Worm (Caenorhabditis elegans) whole organism, young adult: Measurements from ENCODE around the gene glb-29.

Source experiments
- B0035.1 ChIP-seq: sonication (generic microtip); optimal IDR thresholded peaks from 2 replicates; lab custom pipeline; 2016; ENCODE audit warnings: missing genetic modification characterization, mild to moderate bottlenecking, missing compliant biosample characterization, missing genotype, missing genetic modification reagents
- C06A6.2 ChIP-seq: fragments of 200-800 bp; sonication (Bioruptor generic); conservative IDR thresholded peaks from 2 replicates; pipeline ENCODE4 v1.3.6; 2022; ENCODE audit warnings: missing genetic modification characterization, missing compliant biosample characterization
- D2030.7 ChIP-seq: fragments of 200-800 bp; sonication (Bioruptor generic); IDR thresholded peaks from 2 replicates; pipeline ENCODE4 v1.3.6; 2022; ENCODE audit warnings: missing genetic modification reagents, missing genetic modification characterization, missing compliant biosample characterization
- F49E8.2 ChIP-seq: sonication (generic microtip); optimal IDR thresholded peaks from 3 replicates; lab custom pipeline; 2017; ENCODE audit warnings: missing genetic modification characterization, mild to moderate bottlenecking, missing compliant biosample characterization, antibody characterized with exemption, moderate library complexity; ENCODE audit not compliant: insufficient read depth
- F55B11.4 ChIP-seq: sonication (generic microtip); optimal IDR thresholded peaks from 2 replicates; lab custom pipeline; 2016; ENCODE audit warnings: missing compliant biosample characterization, missing genetic modification characterization, borderline replicate concordance; ENCODE audit not compliant: insufficient read depth
- F57C9.4 ChIP-seq: sonication (generic microtip); optimal IDR thresholded peaks from 2 replicates; lab custom pipeline; 2017; ENCODE audit warnings: mild to moderate bottlenecking, missing genetic modification characterization, missing compliant biosample characterization
- K12H6.12 ChIP-seq: fragments of 200-800 bp; sonication (Bioruptor generic); optimal IDR thresholded peaks from 2 replicates; lab custom pipeline; 2018; ENCODE audit warnings: mild to moderate bottlenecking, missing genetic modification characterization, missing compliant biosample characterization
- Y56A3A.18 ChIP-seq: fragments of 200-800 bp; sonication (Bioruptor generic); IDR thresholded peaks from 2 replicates; pipeline ENCODE4 v1.3.6; 2022; ENCODE audit warnings: missing genetic modification reagents, missing genetic modification characterization, missing compliant biosample characterization
- Y95B8A.8 ChIP-seq: fragments of 200-800 bp; sonication (Bioruptor generic); IDR thresholded peaks from 2 replicates; pipeline ENCODE4 v1.3.6; 2022; ENCODE audit warnings: missing genetic modification reagents, missing genetic modification characterization, missing compliant biosample characterization
- aptf-2 ChIP-seq: fragments of 200-800 bp; sonication (Bioruptor generic); conservative IDR thresholded peaks from 2 replicates; pipeline ENCODE4 v1.3.6; 2022; ENCODE audit warnings: missing genetic modification reagents, missing genetic modification characterization, missing compliant biosample characterization
- aptf-3 ChIP-seq: fragments of 200-800 bp; sonication (Bioruptor generic); IDR thresholded peaks from 2 replicates; pipeline ENCODE4 v1.3.6; 2022; ENCODE audit warnings: missing genetic modification characterization, missing compliant biosample characterization
- attf-5 ChIP-seq: fragments of 200-800 bp; sonication (Bioruptor generic); optimal IDR thresholded peaks from 2 replicates; lab custom pipeline; 2018; ENCODE audit warnings: mild to moderate bottlenecking, missing genetic modification characterization, missing compliant biosample characterization
- ccch-3 ChIP-seq: fragments of 200-800 bp; sonication (Bioruptor generic); optimal IDR thresholded peaks from 2 replicates; lab custom pipeline; 2018; ENCODE audit warnings: mild to moderate bottlenecking, missing genetic modification characterization, missing compliant biosample characterization
- cebp-2 ChIP-seq: fragments of 200-800 bp; sonication (Bioruptor generic); IDR thresholded peaks from 2 replicates; pipeline ENCODE4 v1.3.6; 2022; ENCODE audit warnings: missing genetic modification characterization, missing compliant biosample characterization
- ceh-100 ChIP-seq: fragments of 200-800 bp; sonication (Bioruptor generic); IDR thresholded peaks from 2 replicates; pipeline ENCODE4 v1.3.6; 2022; ENCODE audit warnings: missing genetic modification reagents, missing genetic modification characterization, missing compliant biosample characterization
- ceh-40 ChIP-seq: fragments of 200-800 bp; sonication (Bioruptor generic); IDR thresholded peaks from 2 replicates; pipeline ENCODE4 v1.3.6; 2022; ENCODE audit warnings: missing genetic modification characterization, missing compliant biosample characterization
- dox-1 ChIP-seq: fragments of 200-800 bp; sonication (Bioruptor generic); IDR thresholded peaks from 2 replicates; pipeline ENCODE4 v1.3.6; 2022; ENCODE audit warnings: missing genetic modification reagents, missing genetic modification characterization, missing compliant biosample characterization
- dpff-1 ChIP-seq: sonication (generic microtip); optimal IDR thresholded peaks from 2 replicates; lab custom pipeline; 2017; ENCODE audit warnings: mild to moderate bottlenecking, missing genetic modification characterization, missing compliant biosample characterization
- dpl-1 ChIP-seq: fragments of 150-350 bp; optimal IDR thresholded peaks from 2 replicates; lab custom pipeline; 2014; ENCODE audit warnings: missing biosample characterization, missing genetic modification reagents, missing genetic modification characterization
- egl-18 ChIP-seq: fragments of 200-800 bp; sonication (Bioruptor generic); IDR thresholded peaks from 2 replicates; pipeline ENCODE4 v1.3.6; 2022; ENCODE audit warnings: missing genetic modification reagents, missing genetic modification characterization, missing compliant biosample characterization
- ekl-4 ChIP-seq: fragments of 200-800 bp; sonication (Bioruptor generic); IDR thresholded peaks from 2 replicates; pipeline ENCODE4 v1.3.6; 2022; ENCODE audit warnings: missing genetic modification reagents, missing genetic modification characterization, missing compliant biosample characterization
- ets-4 ChIP-seq: fragments of 200-800 bp; sonication (Bioruptor generic); optimal IDR thresholded peaks from 2 replicates; lab custom pipeline; 2018; ENCODE audit warnings: mild to moderate bottlenecking, missing genetic modification characterization, missing compliant biosample characterization
- hmg-1.2 ChIP-seq: fragments of 200-800 bp; sonication (Bioruptor generic); IDR thresholded peaks from 2 replicates; pipeline ENCODE4 v1.3.6; 2022; ENCODE audit warnings: missing genetic modification reagents, missing genetic modification characterization, missing compliant biosample characterization
- hsf-1 ChIP-seq: fragments of 200-800 bp; sonication (Bioruptor generic); IDR thresholded peaks from 2 replicates; pipeline ENCODE4 v1.3.6; 2022; ENCODE audit warnings: missing genetic modification reagents, missing genetic modification characterization, missing compliant biosample characterization
- lag-1 ChIP-seq: fragments of 200-800 bp; sonication (Bioruptor generic); IDR thresholded peaks from 2 replicates; pipeline ENCODE4 v1.3.6; 2022; ENCODE audit warnings: missing genetic modification reagents, missing genetic modification characterization, missing compliant biosample characterization
- lin-26 ChIP-seq: fragments of 200-800 bp; sonication (Bioruptor generic); IDR thresholded peaks from 2 replicates; pipeline ENCODE4 v1.3.6; 2022; ENCODE audit warnings: missing genetic modification reagents, missing genetic modification characterization, missing compliant biosample characterization
- lin-40 ChIP-seq: sonication (generic microtip); optimal IDR thresholded peaks from 2 replicates; lab custom pipeline; 2016; ENCODE audit warnings: missing genetic modification characterization, mild to moderate bottlenecking, missing compliant biosample characterization, missing genotype, missing genetic modification reagents
- lin-54 ChIP-seq: fragments of 200-800 bp; sonication (Bioruptor generic); optimal IDR thresholded peaks from 2 replicates; lab custom pipeline; 2018; ENCODE audit warnings: mild to moderate bottlenecking, missing genetic modification characterization, missing compliant biosample characterization
- lir-1 ChIP-seq: fragments of 200-800 bp; sonication (Bioruptor generic); conservative IDR thresholded peaks from 2 replicates; pipeline ENCODE4 v1.3.6; 2022; ENCODE audit warnings: missing genetic modification reagents, missing genetic modification characterization, missing compliant biosample characterization
- madf-6 ChIP-seq: fragments of 200-800 bp; sonication (Bioruptor generic); IDR thresholded peaks from 2 replicates; pipeline ENCODE4 v1.3.6; 2022; ENCODE audit warnings: missing genetic modification reagents, missing genetic modification characterization, missing compliant biosample characterization
- madf-8 ChIP-seq: fragments of 200-800 bp; sonication (Bioruptor generic); conservative IDR thresholded peaks from 2 replicates; pipeline ENCODE4 v1.3.6; 2022; ENCODE audit warnings: missing genetic modification reagents, missing genetic modification characterization, missing compliant biosample characterization
- mes-4 ChIP-seq: sonication (generic microtip); optimal IDR thresholded peaks from 2 replicates; lab custom pipeline; 2016; ENCODE audit warnings: missing genotype, missing genetic modification characterization, missing compliant biosample characterization
- nfya-1 ChIP-seq: sonication (generic microtip); optimal IDR thresholded peaks from 2 replicates; lab custom pipeline; 2017; ENCODE audit warnings: antibody characterized with exemption, missing compliant biosample characterization, missing genetic modification characterization, borderline replicate concordance; ENCODE audit not compliant: insufficient read depth
- nfya-2 ChIP-seq: fragments of 200-800 bp; sonication (Bioruptor generic); IDR thresholded peaks from 2 replicates; pipeline ENCODE4 v1.3.6; 2022; ENCODE audit warnings: missing genetic modification reagents, missing genetic modification characterization, missing compliant biosample characterization
- nfyb-1 ChIP-seq: fragments of 200-800 bp; sonication (Bioruptor generic); IDR thresholded peaks from 2 replicates; pipeline ENCODE4 v1.3.6; 2022; ENCODE audit warnings: missing genetic modification reagents, missing genetic modification characterization, missing compliant biosample characterization
- nhr-27 ChIP-seq: fragments of 200-800 bp; sonication (Bioruptor generic); optimal IDR thresholded peaks from 2 replicates; lab custom pipeline; 2018; ENCODE audit warnings: mild to moderate bottlenecking, missing genetic modification characterization, moderate library complexity, missing compliant biosample characterization
- pha-4 ChIP-seq: fragments of 150-350 bp; sonication (generic microtip); optimal IDR thresholded peaks from 2 replicates; lab custom pipeline; 2014; ENCODE audit warnings: missing biosample characterization, missing genetic modification reagents, missing genetic modification characterization
- rcor-1 ChIP-seq: fragments of 200-800 bp; sonication (Bioruptor generic); IDR thresholded peaks from 2 replicates; pipeline ENCODE4 v1.3.6; 2022; ENCODE audit warnings: missing genetic modification reagents, missing genetic modification characterization, missing compliant biosample characterization
- rec-8 ChIP-seq, 2 experiments: sonication (generic microtip); optimal IDR thresholded peaks; 2 replicates each; lab custom pipeline; 2016; ENCODE audit warnings: mild to moderate bottlenecking in 2 of 2, missing genetic modification characterization in 2 of 2, missing genetic modification reagents in 2 of 2, missing genotype in 2 of 2, missing biosample characterization in 1 of 2, missing compliant biosample characterization in 1 of 2, moderate library complexity in 1 of 2
- repo-1 ChIP-seq: sonication (generic microtip); optimal IDR thresholded peaks from 2 replicates; lab custom pipeline; 2017; ENCODE audit warnings: mild to moderate bottlenecking, missing genetic modification characterization, missing compliant biosample characterization
- rpc-1 ChIP-seq, 2 experiments: fragments of 150-350 bp in 1 of 2; sonication (generic microtip) in 1 of 2; optimal IDR thresholded peaks; 2 replicates each; lab custom pipeline; 2014 to 2018; ENCODE audit warnings: missing biosample characterization in 1 of 2, missing genetic modification characterization in 1 of 2, missing genetic modification reagents in 1 of 2, missing genotype in 1 of 2
- snpc-1.1 ChIP-seq: sonication (generic microtip); optimal IDR thresholded peaks from 2 replicates; lab custom pipeline; 2017; ENCODE audit warnings: missing genetic modification characterization, mild to moderate bottlenecking, missing compliant biosample characterization, antibody characterized with exemption, moderate library complexity, missing genotype, missing genetic modification reagents; ENCODE audit not compliant: insufficient read depth
- sptf-2 ChIP-seq: fragments of 200-800 bp; sonication (Bioruptor generic); optimal IDR thresholded peaks from 2 replicates; lab custom pipeline; 2018; ENCODE audit warnings: mild to moderate bottlenecking, missing genetic modification characterization, missing compliant biosample characterization
- unc-130 ChIP-seq: sonication (generic microtip); optimal IDR thresholded peaks from 2 replicates; lab custom pipeline; 2016; ENCODE audit warnings: missing genetic modification reagents, missing genetic modification characterization, missing compliant biosample characterization
- zfh-2 ChIP-seq: fragments of 200-800 bp; sonication (Bioruptor generic); conservative IDR thresholded peaks from 2 replicates; pipeline ENCODE4 v1.3.6; 2022; ENCODE audit warnings: missing genetic modification reagents, missing genetic modification characterization, missing compliant biosample characterization
- ztf-18 ChIP-seq: sonication (generic microtip); optimal IDR thresholded peaks from 2 replicates; lab custom pipeline; 2016; ENCODE audit warnings: missing genotype, mild to moderate bottlenecking, missing genetic modification characterization, missing compliant biosample characterization
- ztf-25 ChIP-seq: fragments of 200-800 bp; sonication (Bioruptor generic); IDR thresholded peaks from 2 replicates; pipeline ENCODE4 v1.3.6; 2022; ENCODE audit warnings: missing genetic modification reagents, missing genetic modification characterization, missing compliant biosample characterization
- ztf-3 ChIP-seq: fragments of 200-800 bp; sonication (Bioruptor generic); optimal IDR thresholded peaks from 2 replicates; lab custom pipeline; 2018; ENCODE audit warnings: mild to moderate bottlenecking, missing genetic modification characterization, missing compliant biosample characterization

Gene glb-29

DNA sequence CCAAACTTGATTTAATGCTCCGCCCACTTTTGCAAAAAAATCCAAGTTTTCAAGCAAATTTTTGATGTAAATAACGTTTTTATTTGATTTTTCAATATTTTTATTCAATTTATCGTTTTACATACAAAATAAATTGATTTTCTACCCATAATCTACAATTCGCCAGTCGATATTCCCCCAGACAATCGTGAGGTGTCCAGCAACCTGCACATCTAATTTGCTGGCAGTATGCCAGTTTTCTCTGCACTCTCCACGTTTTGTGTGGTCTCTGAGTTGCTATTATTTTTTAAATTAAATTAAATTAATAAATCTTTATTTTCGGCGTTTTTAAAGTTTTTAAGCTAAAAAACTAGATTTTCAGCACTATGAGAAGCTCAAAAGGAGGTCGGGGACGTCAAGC lies 28.8 kb upstream of the glb-29 start (continued):
- TF ChIP-seq madf-8 (GFP tag; lab: Robert Waterston, UW) (peak; percentile 80), K12H6.12 (tag; lab: Kevin White, UChicago) (peak; percentile 82), hsf-1 (GFP tag; lab: Robert Waterston, UW) (peak; percentile 83), hmg-1.2 (GFP tag; lab: Robert Waterston, UW) (peak; percentile 98), egl-18 (GFP tag; lab: Robert Waterston, UW) (no peak), nfyb-1 (peak; percentile 84; the same call in 1 of the 2 replicates), repo-1 (tag; lab: Kevin White, UChicago) (peak; percentile 13), mes-4 (tag; lab: Kevin White, UChicago) (no peak), dox-1 (GFP tag; lab: Robert Waterston, UW) (no peak), sptf-2 (GFP tag; lab: Kevin White, UChicago) (no peak), C06A6.2 (GFP tag; lab: Robert Waterston, UW) (no peak), aptf-3 (GFP tag; lab: Robert Waterston, UW) (no peak), F49E8.2 (tag; lab: Kevin White, UChicago) (peak; percentile 59), snpc-1.1 (tag; lab: Kevin White, UChicago) (peak; percentile 16), aptf-2 (GFP tag; lab: Robert Waterston, UW) (no peak), cebp-2 (GFP tag; lab: Robert Waterston, UW) (no peak), lin-26 (GFP tag; lab: Robert Waterston, UW) (no peak), pha-4 (peak; percentile 74), lir-1 (GFP tag; lab: Robert Waterston, UW) (peak; percentile 88), rec-8 (tag; optimal IDR thresholded peaks at IDR 0.05; lab: Kevin White, UChicago) (no peak), ceh-100 (peak; percentile 99), Y56A3A.18 (GFP tag; lab: Robert Waterston, UW) (no peak), nfya-2 (GFP tag; lab: Robert Waterston, UW) (no peak), lin-40 (peak; percentile 92), rpc-1 (optimal IDR thresholded peaks at IDR 0.05; lab: Kevin White, UChicago) (no peak), rpc-1 (tag; optimal IDR thresholded peaks at IDR 0.05; lab: Kevin White, UChicago) (no peak), F57C9.4 (no peak), F55B11.4 (no peak), ceh-40 (no peak), ztf-25 (GFP tag; lab: Robert Waterston, UW) (no peak), zfh-2 (GFP tag; lab: Robert Waterston, UW) (no peak), dpl-1 (GFP tag; lab: Kevin White, UChicago) (peak; percentile 27), attf-5 (GFP tag; lab: Kevin White, UChicago) (peak; percentile 94), lin-54 (GFP tag; lab: Kevin White, UChicago) (peak; percentile 96), madf-6 (GFP tag; lab: Robert Waterston, UW) (no peak; the same call in 1 of the 2 replicates), ztf-3 (no peak), ekl-4 (GFP tag; lab: Robert Waterston, UW) (no peak; the same call in 1 of the 2 replicates), nfya-1 (tag; lab: Kevin White, UChicago) (no peak), ccch-3 (GFP tag; lab: Kevin White, UChicago) (peak; percentile 65), dpff-1 (tag; lab: Kevin White, UChicago) (no peak), Y95B8A.8 (GFP tag; lab: Robert Waterston, UW) (peak; percentile 97), rcor-1 (GFP tag; lab: Robert Waterston, UW) (no peak), unc-130 (GFP tag; lab: Kevin White, UChicago) (peak; percentile 44), B0035.1 (tag; lab: Kevin White, UChicago) (peak; percentile 62), nhr-27 (tag; lab: Kevin White, UChicago) (no peak), lag-1 (GFP tag; lab: Robert Waterston, UW) (no peak), ets-4 (GFP tag; lab: Kevin White, UChicago) (no peak), ztf-18 (tag; lab: Kevin White, UChicago) (peak; percentile 71), D2030.7 (GFP tag; lab: Robert Waterston, UW) (peak; percentile 96)
